Worm (Caenorhabditis elegans) whole organism, L1 larva: Measurements from ENCODE around the gene F15B9.11.

ENCODE experiments used
- ama-1 ChIP-seq: fragments of 150-350 bp; optimal IDR thresholded peaks from 2 replicates; lab custom pipeline; 2014
- ceh-63 ChIP-seq: fragments of 200-800 bp; sonication (Bioruptor generic); optimal IDR thresholded peaks from 2 replicates; lab custom pipeline; 2018; ENCODE audit warnings: mild to moderate bottlenecking, missing genetic modification characterization, missing compliant biosample characterization
- ces-1 ChIP-seq: fragments of 150-350 bp; optimal IDR thresholded peaks from 2 replicates; lab custom pipeline; 2014; ENCODE audit warnings: missing biosample characterization, missing genetic modification reagents, missing genetic modification characterization
- fkh-10 ChIP-seq: sonication (generic microtip); optimal IDR thresholded peaks from 2 replicates; lab custom pipeline; 2017; ENCODE audit warnings: missing biosample characterization, missing genetic modification reagents, missing genetic modification characterization
- lin-35 ChIP-seq, 2 experiments: fragments of 150-350 bp; optimal IDR thresholded peaks; 2 replicates each; lab custom pipeline; 2014; ENCODE audit warnings: missing biosample characterization in 2 of 2, missing genetic modification characterization in 2 of 2, missing genetic modification reagents in 2 of 2
- nhr-12 ChIP-seq: sonication (generic microtip); optimal IDR thresholded peaks from 2 replicates; lab custom pipeline; 2017; ENCODE audit warnings: missing biosample characterization, missing genetic modification characterization
- nhr-90 ChIP-seq: sonication (generic microtip); optimal IDR thresholded peaks from 2 replicates; lab custom pipeline; 2016; ENCODE audit warnings: mild to moderate bottlenecking, missing genetic modification characterization, missing compliant biosample characterization; ENCODE audit not compliant: poor library complexity

ce11 chrV:12963192-12963591 is 29.5 kb downstream of the F15B9.11 start, which contains the start of gene hrg-9:
- no peak for TF ChIP-seq ceh-63 (GFP tag; lab: Kevin White, UChicago)
- no peak for TF ChIP-seq ama-1 (lab: Kevin White, UChicago)
- no peak for TF ChIP-seq ces-1 (GFP tag; lab: Kevin White, UChicago)
- no peak for TF ChIP-seq fkh-10 (GFP tag; lab: Kevin White, UChicago)
- no peak for TF ChIP-seq nhr-90 (tag; lab: Kevin White, UChicago)
- TF ChIP-seq lin-35 (GFP tag; optimal IDR thresholded peaks at IDR 0.05; lab: Kevin White, UChicago), result no peak
- no peak for TF ChIP-seq nhr-12
